Fruit fly (Drosophila melanogaster) whole organism, prepupa: ENCODE data around the gene DCX-EMAP.

Source experiments
- Blimp-1 ChIP-seq: fragments of 200-800 bp; sonication (Bioruptor generic); optimal IDR thresholded peaks from 3 replicates; lab custom pipeline; 2017; ENCODE audit warnings: missing biosample characterization, missing genetic modification characterization, mild to moderate bottlenecking, moderate library complexity, missing genetic modification reagents
- CG3032 ChIP-seq: fragments of 200-800 bp; optimal IDR thresholded peaks from 2 replicates; lab custom pipeline; 2019; ENCODE audit warnings: missing biosample characterization, mild to moderate bottlenecking, missing genetic modification characterization, moderate library complexity
- CG6163 ChIP-seq: fragments of 200-800 bp; sonication (Bioruptor generic); IDR thresholded peaks from 3 replicates; pipeline ENCODE4 v1.3.6; 2022; ENCODE audit warnings: missing biosample characterization, missing genetic modification characterization
- Eip75B ChIP-seq: fragments of 200-800 bp; sonication (Bioruptor generic); optimal IDR thresholded peaks from 3 replicates; lab custom pipeline; 2016; ENCODE audit warnings: missing biosample characterization, missing genetic modification characterization
- Eip93F ChIP-seq: fragments of 200-800 bp; sonication (Bioruptor generic); optimal IDR thresholded peaks from 2 replicates; lab custom pipeline; 2016; ENCODE audit warnings: missing biosample characterization, mild to moderate bottlenecking, missing genetic modification characterization
- Sox15 ChIP-seq: fragments of 200-800 bp; sonication (Bioruptor generic); optimal IDR thresholded peaks from 3 replicates; lab custom pipeline; 2016; ENCODE audit warnings: missing biosample characterization, missing genetic modification characterization
- fd85E ChIP-seq: fragments of 200-800 bp; sonication (Bioruptor generic); optimal IDR thresholded peaks from 3 replicates; lab custom pipeline; 2016; ENCODE audit warnings: missing biosample characterization, missing genetic modification characterization
- fkh ChIP-seq: fragments of 200-800 bp; sonication (Bioruptor generic); optimal IDR thresholded peaks from 3 replicates; lab custom pipeline; 2017; ENCODE audit warnings: missing biosample characterization, mild to moderate bottlenecking, missing genetic modification characterization, moderate library complexity
- svp ChIP-seq: fragments of 200-800 bp; sonication (Bioruptor generic); peaks from one replicate; lab custom pipeline; 2016; ENCODE audit warnings: missing biosample characterization, missing genetic modification characterization

DNA sequence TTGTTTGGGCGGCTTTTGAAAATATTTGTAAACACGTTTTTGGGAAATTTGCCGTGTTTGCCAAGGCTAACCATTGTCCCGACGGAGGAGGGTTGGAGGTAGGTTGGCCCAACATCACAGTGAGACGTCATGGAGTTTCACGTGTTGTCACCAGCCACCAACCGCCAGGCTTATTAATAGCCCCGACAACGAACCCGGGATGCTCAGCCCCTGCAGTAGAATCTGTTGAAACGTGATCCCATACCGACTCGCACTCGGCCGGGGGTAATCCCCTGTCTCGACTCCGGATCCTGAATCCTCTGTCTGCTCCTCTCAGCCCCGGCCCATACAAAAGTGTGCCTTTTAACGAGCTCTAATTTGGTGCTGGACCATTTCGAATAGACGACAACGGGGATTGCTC lies 56.9 kb downstream of the DCX-EMAP start:
- TF ChIP-seq Sox15 (GFP tag; lab: Kevin White, UChicago): no peak
- no peak for TF ChIP-seq CG6163
- TF ChIP-seq svp (GFP tag; lab: Kevin White, UChicago): no peak
- TF ChIP-seq fkh (GFP tag; lab: Kevin White, UChicago): no peak
- no peak for TF ChIP-seq fd85E (GFP tag; lab: Kevin White, UChicago)
- no peak for TF ChIP-seq CG3032 (tag; lab: Kevin White, UChicago)
- TF ChIP-seq Blimp-1 (GFP tag; lab: Kevin White, UChicago): no peak
- no peak for TF ChIP-seq Eip93F (GFP tag; lab: Kevin White, UChicago)
- no peak for TF ChIP-seq Eip75B (GFP tag; lab: Kevin White, UChicago)
